Worm (Caenorhabditis elegans) whole organism, L4 larva: ENCODE measurements around the gene B0001.4.

ENCODE experiments used
- T20F7.1 ChIP-seq: fragments of 200-800 bp; sonication (Bioruptor generic); optimal IDR thresholded peaks from 2 replicates; lab custom pipeline; 2018; ENCODE audit warnings: mild to moderate bottlenecking, missing genetic modification characterization, missing compliant biosample characterization
- ZK337.2 ChIP-seq: fragments of 200-800 bp; sonication (Bioruptor generic); IDR thresholded peaks from 2 replicates; pipeline ENCODE4 v1.3.6; 2022; ENCODE audit warnings: missing genetic modification reagents, missing genetic modification characterization, missing compliant biosample characterization
- aly-2 ChIP-seq: sonication (generic microtip); optimal IDR thresholded peaks from 2 replicates; lab custom pipeline; 2018; ENCODE audit warnings: missing biosample characterization, missing genetic modification characterization
- ama-1 ChIP-seq: fragments of 150-350 bp; optimal IDR thresholded peaks from 2 replicates; lab custom pipeline; 2014; ENCODE audit warnings: inconsistent platforms, mixed read lengths
- ces-1 ChIP-seq: fragments of 150-350 bp; sonication (generic microtip); optimal IDR thresholded peaks from 4 replicates; lab custom pipeline; 2014; ENCODE audit warnings: missing biosample characterization, missing genetic modification reagents, missing genetic modification characterization
- egl-27 ChIP-seq: sonication (generic microtip); optimal IDR thresholded peaks from 3 replicates; lab custom pipeline; 2017; ENCODE audit warnings: missing biosample characterization, missing genetic modification reagents, missing genetic modification characterization
- madf-5 ChIP-seq, 2 experiments: fragments of 200-800 bp; sonication (Bioruptor generic); IDR thresholded peaks; 2 replicates each; pipeline ENCODE4 v1.3.6; 2022; ENCODE audit warnings: missing compliant biosample characterization in 2 of 2, missing genetic modification characterization in 2 of 2
- nhr-76 ChIP-seq: fragments of 150-350 bp; optimal IDR thresholded peaks from 2 replicates; lab custom pipeline; 2014; ENCODE audit warnings: missing biosample characterization, missing genetic modification characterization
- pqm-1 ChIP-seq: sonication (generic microtip); optimal IDR thresholded peaks from 2 replicates; lab custom pipeline; 2017; ENCODE audit warnings: missing biosample characterization, missing genetic modification characterization

DNA sequence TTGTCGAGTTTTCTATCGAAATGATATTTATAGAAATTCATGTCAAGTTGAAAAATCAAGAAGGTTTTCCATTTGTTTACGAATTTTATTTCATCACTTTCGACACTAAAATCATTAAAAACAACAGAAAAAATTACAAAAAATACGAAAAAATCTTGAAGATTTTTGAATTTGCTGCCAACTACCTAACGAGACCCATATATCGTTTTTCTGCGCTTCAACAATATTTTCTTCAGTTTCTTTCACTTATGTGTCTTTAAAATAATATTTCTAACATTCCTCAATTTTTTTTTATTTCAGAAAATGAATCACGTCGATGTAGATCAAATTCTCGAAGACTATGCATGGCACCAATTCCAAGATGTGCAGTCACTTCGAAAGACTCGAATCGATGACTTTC, 8.8 kb downstream of the B0001.4 start, which contains the start of gene lin-24:
- TF ChIP-seq pqm-1 (tag; lab: Kevin White, UChicago), result no peak
- TF ChIP-seq aly-2 (tag; lab: Kevin White, UChicago), result no peak
- TF ChIP-seq ZK337.2, result no peak
- no peak for TF ChIP-seq nhr-76 (tag; lab: Kevin White, UChicago)
- TF ChIP-seq ces-1 (GFP tag; lab: Kevin White, UChicago), result no peak
- no peak for TF ChIP-seq T20F7.1
- no peak for TF ChIP-seq egl-27 (tag; lab: Kevin White, UChicago)
- TF ChIP-seq madf-5 (GFP tag; IDR thresholded peaks at IDR 0.05; lab: Robert Waterston, UW), result no peak
- TF ChIP-seq ama-1 (lab: Kevin White, UChicago), result no peak
